Fruit fly (Drosophila melanogaster): ENCODE data around the gene Nmd3.
A peak's percentile ranks its signal among the peaks of the same experiment; 100 is the strongest.

Gene Nmd3

dm6 chrX:2146574-2146973 lies 37.9 kb downstream of the Nmd3 start (continued):
- TF ChIP-seq cad (GFP tag; optimal IDR thresholded peaks at IDR 0.05) (no peak), CG5180 (GFP tag; optimal IDR thresholded peaks at IDR 0.05) (no peak), CG34422 (GFP tag; IDR thresholded peaks at IDR 0.05) (0 out of 3 replicates have a peak, but pooled peaks have one; percentile 12), CG7372 (GFP tag; IDR thresholded peaks at IDR 0.05) (no peak), CG17912 (GFP tag; optimal IDR thresholded peaks at IDR 0.05) (no peak), CG16863 (GFP tag; optimal IDR thresholded peaks at IDR 0.05) (no peak), CG6272 (GFP tag; IDR thresholded peaks at IDR 0.05) (no peak), CG15269 (tag; optimal IDR thresholded peaks at IDR 0.05) (no peak), toy (GFP tag; IDR thresholded peaks at IDR 0.05) (no peak), CG11695 (GFP tag; IDR thresholded peaks at IDR 0.05) (0 out of 3 replicates have a peak, but pooled peaks have one; percentile 24), CG30403 (GFP tag; optimal IDR thresholded peaks at IDR 0.05) (no peak), CG15696 (tag; optimal IDR thresholded peaks at IDR 0.05) (peak; percentile 26), Bgb (GFP tag; IDR thresholded peaks at IDR 0.05; ENCODE audit: partially characterized antibody) (no peak), CG12219 (GFP tag; optimal IDR thresholded peaks at IDR 0.05) (peak; percentile 7), CoRest (tag; optimal IDR thresholded peaks at IDR 0.05) (no peak), chn (GFP tag; optimal IDR thresholded peaks at IDR 0.05) (no peak), caup (GFP tag; optimal IDR thresholded peaks at IDR 0.05; ENCODE audit: severe bottlenecking) (no peak), Ets97D (GFP tag; optimal IDR thresholded peaks at IDR 0.05) (no peak), hkb (optimal IDR thresholded peaks at IDR 0.05) (no peak), hkb (GFP tag; IDR thresholded peaks at IDR 0.05) (peak; percentile 38; the same call in 1 of the 2 replicates), Rx (GFP tag; IDR thresholded peaks at IDR 0.05) (0 out of 2 replicates have a peak, but pooled peaks have one; percentile 21), CG4404 (GFP tag; IDR thresholded peaks at IDR 0.05) (0 out of 2 replicates have a peak, but pooled peaks have one; percentile 6), Antp (GFP tag; optimal IDR thresholded peaks at IDR 0.05) (peak; percentile 16), TFAM (GFP tag; optimal IDR thresholded peaks at IDR 0.05) (no peak), wor (GFP tag; IDR thresholded peaks at IDR 0.05) (no peak), ase (GFP tag; IDR thresholded peaks at IDR 0.05) (no peak), Oli (tag; optimal IDR thresholded peaks at IDR 0.05) (peak; percentile 26), CG12942 (GFP tag; optimal IDR thresholded peaks at IDR 0.05) (no peak), run (tag; optimal IDR thresholded peaks at IDR 0.05) (no peak), CG8359 (GFP tag; optimal IDR thresholded peaks at IDR 0.05; ENCODE audit: borderline replicate concordance) (no peak), CG7928 (GFP tag; optimal IDR thresholded peaks at IDR 0.05) (no peak), Ada2b (GFP tag; IDR thresholded peaks at IDR 0.05) (no peak), CG34376 (GFP tag; optimal IDR thresholded peaks at IDR 0.05) (no peak), Lim3 (GFP tag; IDR thresholded peaks at IDR 0.05) (no peak), Chrac-16 (GFP tag; optimal IDR thresholded peaks at IDR 0.05) (no peak), Med (GFP tag) (no peak), zfh1 (GFP tag; IDR thresholded peaks at IDR 0.05) (no peak), CG1792 (GFP tag; optimal IDR thresholded peaks at IDR 0.05) (no peak), Side (GFP tag; optimal IDR thresholded peaks at IDR 0.05) (no peak), CG12769 (tag; optimal IDR thresholded peaks at IDR 0.05) (peak; percentile 5), CG14667 (GFP tag; IDR thresholded peaks at IDR 0.05) (no peak), CG8290 (GFP tag; optimal IDR thresholded peaks at IDR 0.05) (no peak), CG8290 (tag; optimal IDR thresholded peaks at IDR 0.05) (peak in 1 of 2 experiments; percentile 58), D19B (GFP tag; optimal IDR thresholded peaks at IDR 0.05) (no peak), kah (GFP tag; optimal IDR thresholded peaks at IDR 0.05) (no peak), pita (GFP tag; optimal IDR thresholded peaks at IDR 0.05) (no peak), CG1233 (GFP tag; optimal IDR thresholded peaks at IDR 0.05) (no peak), CG34224 (GFP tag; IDR thresholded peaks at IDR 0.05; ENCODE audit: partially characterized antibody) (no peak), az2 (GFP tag; optimal IDR thresholded peaks at IDR 0.05) (no peak), mirr (GFP tag; optimal IDR thresholded peaks at IDR 0.05) (no peak), ems (GFP tag; optimal IDR thresholded peaks at IDR 0.05) (no peak), Drgx (GFP tag; IDR thresholded peaks at IDR 0.05) (no peak)

Measured in whole organism, embryonic.